Worm (Caenorhabditis elegans) whole organism, late embryonic: ENCODE measurements around the gene ceh-38.
"Not testable (repeated sequence)": the region's sequence is repeated elsewhere in the genome, so short reads cannot be mapped to it uniquely, and the experiment has no call there.

Experiments
- C08G9.2 ChIP-seq: sonication (generic microtip); optimal IDR thresholded peaks from 2 replicates; lab custom pipeline; 2016; ENCODE audit warnings: mild to moderate bottlenecking, missing genetic modification characterization, moderate library complexity, missing compliant biosample characterization
- K02D7.2 ChIP-seq: sonication (generic microtip); optimal IDR thresholded peaks from 2 replicates; lab custom pipeline; 2017; ENCODE audit warnings: mild to moderate bottlenecking, missing genetic modification characterization, missing compliant biosample characterization
- K09A11.1 ChIP-seq: sonication (generic microtip); optimal IDR thresholded peaks from 2 replicates; lab custom pipeline; 2017; ENCODE audit warnings: antibody characterized with exemption, mild to moderate bottlenecking, missing genetic modification characterization, missing compliant biosample characterization; ENCODE audit not compliant: insufficient read depth
- ceh-14 ChIP-seq: sonication (generic microtip); optimal IDR thresholded peaks from 2 replicates; lab custom pipeline; 2016; ENCODE audit warnings: missing genotype, missing genetic modification characterization, missing compliant biosample characterization
- ceh-19 ChIP-seq: fragments of 200-800 bp; sonication (Bioruptor generic); optimal IDR thresholded peaks from 2 replicates; lab custom pipeline; 2018; ENCODE audit warnings: mild to moderate bottlenecking, missing genetic modification characterization, missing compliant biosample characterization
- ceh-22 ChIP-seq: sonication (generic microtip); optimal IDR thresholded peaks from 2 replicates; lab custom pipeline; 2017; ENCODE audit warnings: missing biosample characterization, missing genetic modification characterization
- ceh-31 ChIP-seq: sonication (generic microtip); optimal IDR thresholded peaks from 2 replicates; lab custom pipeline; 2016; ENCODE audit warnings: missing genetic modification characterization, missing compliant biosample characterization
- ceh-9 ChIP-seq: sonication (generic microtip); optimal IDR thresholded peaks from 2 replicates; lab custom pipeline; 2016; ENCODE audit warnings: mild to moderate bottlenecking, missing genetic modification characterization, inconsistent platforms, missing compliant biosample characterization
- che-1 ChIP-seq: sonication (generic microtip); optimal IDR thresholded peaks from 2 replicates; lab custom pipeline; 2016; ENCODE audit warnings: mild to moderate bottlenecking, missing genetic modification characterization, missing compliant biosample characterization
- dmd-4 ChIP-seq: sonication (generic microtip); optimal IDR thresholded peaks from 2 replicates; lab custom pipeline; 2016; ENCODE audit warnings: borderline replicate concordance, missing genetic modification characterization, missing compliant biosample characterization
- dve-1 ChIP-seq: sonication (generic microtip); optimal IDR thresholded peaks from 2 replicates; lab custom pipeline; 2017; ENCODE audit warnings: antibody characterized with exemption, mild to moderate bottlenecking, missing genetic modification characterization, missing compliant biosample characterization
- elt-2 ChIP-seq: sonication (generic microtip); optimal IDR thresholded peaks from 2 replicates; lab custom pipeline; 2016; ENCODE audit warnings: missing genetic modification reagents, missing genetic modification characterization, missing compliant biosample characterization
- elt-4 ChIP-seq: sonication (generic microtip); optimal IDR thresholded peaks from 2 replicates; lab custom pipeline; 2016; ENCODE audit warnings: missing genetic modification characterization, missing compliant biosample characterization
- ets-4 ChIP-seq: sonication (generic microtip); optimal IDR thresholded peaks from 2 replicates; lab custom pipeline; 2016; ENCODE audit warnings: missing genetic modification characterization, missing compliant biosample characterization
- fkh-6 ChIP-seq: sonication (generic microtip); optimal IDR thresholded peaks from 2 replicates; lab custom pipeline; 2016; ENCODE audit warnings: missing genetic modification characterization, missing compliant biosample characterization
- hlh-13 ChIP-seq: fragments of 200-800 bp; sonication (Bioruptor generic); optimal IDR thresholded peaks from 2 replicates; lab custom pipeline; 2018; ENCODE audit warnings: mild to moderate bottlenecking, missing genetic modification characterization, missing compliant biosample characterization
- hlh-15 ChIP-seq: sonication (generic microtip); optimal IDR thresholded peaks from 2 replicates; lab custom pipeline; 2016; ENCODE audit warnings: missing genetic modification characterization, missing compliant biosample characterization
- hlh-6 ChIP-seq: sonication (generic microtip); optimal IDR thresholded peaks from 2 replicates; lab custom pipeline; 2016; ENCODE audit warnings: missing genotype, missing genetic modification characterization, missing compliant biosample characterization
- hlh-8 ChIP-seq: sonication (generic microtip); optimal IDR thresholded peaks from 2 replicates; lab custom pipeline; 2016; ENCODE audit warnings: missing genotype, missing genetic modification characterization, missing compliant biosample characterization
- lim-6 ChIP-seq: sonication (generic microtip); optimal IDR thresholded peaks from 2 replicates; lab custom pipeline; 2016; ENCODE audit warnings: missing genetic modification characterization, missing compliant biosample characterization
- mec-3 ChIP-seq: sonication (generic microtip); optimal IDR thresholded peaks from 2 replicates; lab custom pipeline; 2016; ENCODE audit warnings: borderline replicate concordance, missing genetic modification characterization, missing compliant biosample characterization
- nfya-1 ChIP-seq: sonication (generic microtip); optimal IDR thresholded peaks from 2 replicates; lab custom pipeline; 2017; ENCODE audit warnings: missing genetic modification characterization, mild to moderate bottlenecking, missing compliant biosample characterization, antibody characterized with exemption, moderate library complexity
- nhr-232 ChIP-seq: sonication (generic microtip); optimal IDR thresholded peaks from 2 replicates; lab custom pipeline; 2016; ENCODE audit warnings: missing genetic modification characterization, missing compliant biosample characterization
- npax-4 ChIP-seq: sonication (generic microtip); optimal IDR thresholded peaks from 2 replicates; lab custom pipeline; 2016; ENCODE audit warnings: missing genetic modification characterization, missing compliant biosample characterization
- pag-3 ChIP-seq: sonication (generic microtip); optimal IDR thresholded peaks from 2 replicates; lab custom pipeline; 2016; ENCODE audit warnings: missing compliant biosample characterization, missing genetic modification characterization, borderline replicate concordance
- pha-4 ChIP-seq: fragments of 150-350 bp; optimal IDR thresholded peaks from 2 replicates; lab custom pipeline; 2018; ENCODE audit warnings: missing biosample characterization, missing genetic modification reagents, missing genetic modification characterization
- pros-1 ChIP-seq: fragments of 150-350 bp; optimal IDR thresholded peaks from 2 replicates; lab custom pipeline; 2014; ENCODE audit warnings: missing biosample characterization, missing genetic modification reagents, missing genetic modification characterization
- ref-2 ChIP-seq: sonication (generic microtip); optimal IDR thresholded peaks from 2 replicates; lab custom pipeline; 2016; ENCODE audit warnings: missing genetic modification characterization, missing compliant biosample characterization
- sdc-2 ChIP-seq: sonication (generic microtip); optimal IDR thresholded peaks from 2 replicates; lab custom pipeline; 2016; ENCODE audit warnings: missing genotype, missing genetic modification characterization, missing compliant biosample characterization
- syd-9 ChIP-seq: sonication (generic microtip); optimal IDR thresholded peaks from 2 replicates; lab custom pipeline; 2016; ENCODE audit warnings: mild to moderate bottlenecking, missing genetic modification characterization, moderate library complexity, missing compliant biosample characterization
- tbx-2 ChIP-seq: sonication (generic microtip); optimal IDR thresholded peaks from 2 replicates; lab custom pipeline; 2016; ENCODE audit warnings: missing genetic modification characterization, missing compliant biosample characterization
- tbx-7 ChIP-seq: sonication (generic microtip); optimal IDR thresholded peaks from 2 replicates; lab custom pipeline; 2016; ENCODE audit warnings: missing genotype, missing genetic modification characterization, missing compliant biosample characterization
- ttx-3 ChIP-seq: sonication (generic microtip); optimal IDR thresholded peaks from 2 replicates; lab custom pipeline; 2016; ENCODE audit warnings: missing genetic modification reagents, missing genetic modification characterization, missing compliant biosample characterization
- unc-55 ChIP-seq: sonication (generic microtip); optimal IDR thresholded peaks from 2 replicates; lab custom pipeline; 2017; ENCODE audit warnings: missing biosample characterization, missing genetic modification reagents, missing genetic modification characterization

Gene ceh-38

ce11 chrII:6951250-6951806 lies at the start of gene ceh-38, which contains the start of gene malt-1 (continued):
- TF ChIP-seq ref-2 (tag; lab: Kevin White, UChicago) = peak; percentile 77
- TF ChIP-seq hlh-15 (tag; lab: Kevin White, UChicago) = no peak
- TF ChIP-seq pros-1 = peak; percentile 72
- TF ChIP-seq hlh-6 (tag; lab: Kevin White, UChicago) = no peak
- TF ChIP-seq pha-4 (tag; lab: Kevin White, UChicago) = no peak
- no peak for TF ChIP-seq syd-9 (tag; lab: Kevin White, UChicago)
- TF ChIP-seq tbx-7 (tag; lab: Kevin White, UChicago) = no peak
- TF ChIP-seq nfya-1 = peak; percentile 93
- TF ChIP-seq mec-3 = no peak
- peak; percentile 36 for TF ChIP-seq ceh-14 (tag; lab: Kevin White, UChicago)
- no peak for TF ChIP-seq lim-6 (tag; lab: Kevin White, UChicago)
- no peak for TF ChIP-seq dmd-4
- TF ChIP-seq ets-4 (tag; lab: Kevin White, UChicago) = peak; percentile 19
- peak; percentile 91 for TF ChIP-seq ceh-31 (tag; lab: Kevin White, UChicago)
- TF ChIP-seq elt-2 = peak; percentile 51
- no peak for TF ChIP-seq elt-4 (tag; lab: Kevin White, UChicago)

DNA sequence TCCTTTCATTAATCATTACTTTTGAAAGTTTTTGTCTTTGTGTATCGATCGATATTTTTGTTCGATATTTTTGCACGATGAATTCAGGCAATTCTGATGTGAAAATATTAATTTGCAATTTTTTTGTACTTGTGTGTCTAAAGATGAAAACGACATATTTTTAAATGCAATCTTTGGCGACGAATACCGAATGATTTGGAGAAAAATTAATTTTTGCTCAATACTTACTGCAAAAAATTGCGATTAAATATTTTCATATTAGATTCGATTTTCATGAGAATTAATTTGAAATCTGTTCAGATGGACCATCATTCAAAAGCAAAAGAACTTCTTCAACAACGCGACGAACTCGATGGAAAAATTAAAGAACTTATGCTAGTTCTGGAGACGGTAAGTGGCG lies 49.5 kb upstream of the ceh-38 start, which contains the start of gene psmd-9:
Gene psmd-9 (plus strand): TSS at position 301 of the 400 bp plus-strand sequence.
- TF ChIP-seq hlh-6 (tag; lab: Kevin White, UChicago) (no peak), pros-1 (no peak), pag-3 (tag; lab: Kevin White, UChicago) (no peak), unc-55 (GFP tag; lab: Kevin White, UChicago) (no peak), ceh-31 (tag; lab: Kevin White, UChicago) (no peak), npax-4 (no peak), ceh-22 (tag; lab: Kevin White, UChicago) (no peak), hlh-13 (GFP tag; lab: Kevin White, UChicago) (no peak)

ce11 chrII:6907657-6908056 lies 43.7 kb upstream of the ceh-38 start, which contains the start of gene B0252.3:
B0252.3 (minus strand) TSS chrII:6907757.
- not testable (repeated sequence) for TF ChIP-seq K02D7.2 (tag; lab: Kevin White, UChicago); sdc-2; C08G9.2

DNA sequence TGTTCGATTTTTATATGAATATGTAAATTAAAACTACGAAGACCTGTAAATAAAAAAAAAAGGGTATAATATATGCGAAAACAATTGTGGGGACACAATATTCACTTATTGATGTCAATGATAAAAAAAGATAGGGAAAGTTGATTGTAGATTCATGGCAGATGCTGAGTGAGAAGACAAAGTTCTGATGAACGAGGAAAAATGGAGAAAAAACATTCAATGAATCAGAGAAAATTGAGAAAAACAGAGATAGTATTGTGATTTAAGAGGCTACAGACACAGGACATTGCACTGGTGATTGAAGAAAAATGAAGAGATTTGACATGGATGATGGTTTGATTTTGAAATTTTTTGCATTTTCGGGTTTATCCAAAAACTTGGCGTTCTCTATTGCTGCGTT lies 42.6 kb upstream of the ceh-38 start:
- TF ChIP-seq fkh-6 (tag; lab: Kevin White, UChicago) (no peak), hlh-15 (tag; lab: Kevin White, UChicago) (no peak), hlh-8 (tag; lab: Kevin White, UChicago) (no peak), elt-4 (tag; lab: Kevin White, UChicago) (no peak), che-1 (tag; lab: Kevin White, UChicago) (no peak), ceh-19 (GFP tag; lab: Kevin White, UChicago) (no peak), nhr-232 (no peak), ceh-9 (tag; lab: Kevin White, UChicago) (no peak), hlh-6 (tag; lab: Kevin White, UChicago) (no peak), sdc-2 (no peak), ttx-3 (tag; lab: Kevin White, UChicago) (no peak), tbx-2 (tag; lab: Kevin White, UChicago) (no peak), dve-1 (tag; lab: Kevin White, UChicago) (no peak), hlh-13 (GFP tag; lab: Kevin White, UChicago) (no peak), K09A11.1 (tag; lab: Kevin White, UChicago) (no peak), elt-2 (no peak)
- TF ChIP-seq, all 69 proteins: peak for 0
